Worm (Caenorhabditis elegans) whole organism, L1 larva: ENCODE measurements around the gene pal-1.
A peak's percentile ranks its signal among the peaks of the same experiment; 100 is the strongest.

ENCODE experiments used
- C34B4.2 ChIP-seq: sonication (generic microtip); optimal IDR thresholded peaks from 2 replicates; lab custom pipeline; 2017; ENCODE audit warnings: mild to moderate bottlenecking, missing genetic modification characterization, missing compliant biosample characterization
- F16B12.6 ChIP-seq: fragments of 150-350 bp; optimal IDR thresholded peaks from 2 replicates; lab custom pipeline; 2014; ENCODE audit warnings: missing biosample characterization, missing genetic modification characterization
- alr-1 ChIP-seq: fragments of 200-800 bp; sonication (Bioruptor generic); optimal IDR thresholded peaks from 2 replicates; lab custom pipeline; 2018; ENCODE audit warnings: borderline replicate concordance, mild to moderate bottlenecking, missing genetic modification characterization, missing compliant biosample characterization
- aly-2 ChIP-seq: fragments of 150-350 bp; optimal IDR thresholded peaks from 2 replicates; lab custom pipeline; 2014; ENCODE audit warnings: missing biosample characterization, missing genetic modification characterization
- ama-1 ChIP-seq: fragments of 150-350 bp; optimal IDR thresholded peaks from 2 replicates; lab custom pipeline; 2014
- ceh-63 ChIP-seq: fragments of 200-800 bp; sonication (Bioruptor generic); optimal IDR thresholded peaks from 2 replicates; lab custom pipeline; 2018; ENCODE audit warnings: mild to moderate bottlenecking, missing genetic modification characterization, missing compliant biosample characterization
- ceh-82 ChIP-seq, 3 experiments: fragments of 150-350 bp in 1 of 3; sonication (generic microtip) in 2 of 3; optimal IDR thresholded peaks; 2 replicates each; lab custom pipeline; 2014 to 2017; ENCODE audit warnings: missing biosample characterization in 3 of 3, missing genetic modification characterization in 3 of 3
- ces-1 ChIP-seq: fragments of 150-350 bp; optimal IDR thresholded peaks from 2 replicates; lab custom pipeline; 2014; ENCODE audit warnings: missing biosample characterization, missing genetic modification reagents, missing genetic modification characterization
- dpl-1 ChIP-seq, 3 experiments: fragments of 150-350 bp in 2 of 3; sonication (generic microtip) in 1 of 3; optimal IDR thresholded peaks; 2 replicates each; lab custom pipeline; 2014 to 2017; ENCODE audit warnings: missing biosample characterization in 3 of 3, missing genetic modification characterization in 3 of 3, missing genetic modification reagents in 3 of 3
- dsc-1 ChIP-seq: sonication (generic microtip); optimal IDR thresholded peaks from 2 replicates; lab custom pipeline; 2016; ENCODE audit warnings: mild to moderate bottlenecking, missing genetic modification characterization, missing compliant biosample characterization
- fkh-10 ChIP-seq: sonication (generic microtip); optimal IDR thresholded peaks from 2 replicates; lab custom pipeline; 2017; ENCODE audit warnings: missing biosample characterization, missing genetic modification reagents, missing genetic modification characterization
- fkh-4 ChIP-seq: sonication (generic microtip); optimal IDR thresholded peaks from 2 replicates; lab custom pipeline; 2016; ENCODE audit warnings: missing compliant biosample characterization, missing genetic modification characterization, borderline replicate concordance
- grh-1 ChIP-seq: fragments of 200-800 bp; sonication (Bioruptor generic); IDR thresholded peaks from 2 replicates; pipeline ENCODE4 v1.3.6; 2022; ENCODE audit warnings: missing genetic modification reagents, missing genetic modification characterization, missing compliant biosample characterization
- isw-1 ChIP-seq: fragments of 200-800 bp; sonication (Bioruptor generic); IDR thresholded peaks from 2 replicates; pipeline ENCODE4 v1.3.6; 2022; ENCODE audit warnings: missing genetic modification characterization, missing compliant biosample characterization
- jun-1 ChIP-seq: fragments of 150-350 bp; optimal IDR thresholded peaks from 2 replicates; lab custom pipeline; 2014; ENCODE audit warnings: missing biosample characterization, missing genetic modification reagents, missing genetic modification characterization
- lin-13 ChIP-seq: fragments of 150-350 bp; optimal IDR thresholded peaks from 2 replicates; lab custom pipeline; 2014; ENCODE audit warnings: missing biosample characterization, missing genetic modification reagents, missing genetic modification characterization
- lin-15B ChIP-seq: fragments of 150-350 bp; sonication (generic microtip); optimal IDR thresholded peaks from 3 replicates; lab custom pipeline; 2014; ENCODE audit warnings: missing biosample characterization, missing genetic modification characterization
- lsy-2 ChIP-seq, 2 experiments: fragments of 150-350 bp; optimal IDR thresholded peaks; 2 replicates each; lab custom pipeline; 2014; ENCODE audit warnings: missing biosample characterization in 2 of 2, missing genetic modification characterization in 2 of 2
- mef-2 ChIP-seq: fragments of 150-350 bp; optimal IDR thresholded peaks from 2 replicates; lab custom pipeline; 2014; ENCODE audit warnings: missing biosample characterization, missing genetic modification characterization
- nhr-11 ChIP-seq: fragments of 150-350 bp; optimal IDR thresholded peaks from 2 replicates; lab custom pipeline; 2014; ENCODE audit warnings: missing biosample characterization, missing genetic modification characterization
- nhr-19 ChIP-seq: fragments of 200-800 bp; sonication (Bioruptor generic); conservative IDR thresholded peaks from 2 replicates; pipeline ENCODE4 v1.3.6; 2022; ENCODE audit warnings: missing genetic modification characterization, missing compliant biosample characterization
- nhr-237 ChIP-seq: fragments of 150-350 bp; optimal IDR thresholded peaks from 2 replicates; lab custom pipeline; 2014; ENCODE audit warnings: missing biosample characterization, missing genetic modification characterization
- nhr-28 ChIP-seq: fragments of 150-350 bp; optimal IDR thresholded peaks from 2 replicates; lab custom pipeline; 2014; ENCODE audit warnings: missing biosample characterization, missing genetic modification characterization
- nhr-71 ChIP-seq: sonication (generic microtip); optimal IDR thresholded peaks from 2 replicates; lab custom pipeline; 2016; ENCODE audit warnings: mild to moderate bottlenecking, missing genetic modification characterization, moderate library complexity, missing compliant biosample characterization
- nhr-77 ChIP-seq: fragments of 150-350 bp; optimal IDR thresholded peaks from 2 replicates; lab custom pipeline; 2014; ENCODE audit warnings: missing biosample characterization, missing genetic modification characterization
- nhr-84 ChIP-seq: sonication (generic microtip); optimal IDR thresholded peaks from 2 replicates; lab custom pipeline; 2017; ENCODE audit warnings: missing biosample characterization, missing genetic modification characterization
- pax-3 ChIP-seq: fragments of 200-800 bp; sonication (Bioruptor generic); optimal IDR thresholded peaks from 2 replicates; lab custom pipeline; 2018; ENCODE audit warnings: mild to moderate bottlenecking, missing genetic modification characterization, moderate library complexity, missing compliant biosample characterization
- rnt-1 ChIP-seq: sonication (generic microtip); optimal IDR thresholded peaks from 2 replicates; lab custom pipeline; 2016; ENCODE audit warnings: mild to moderate bottlenecking, missing genetic modification characterization, moderate library complexity, missing compliant biosample characterization
- skn-1 ChIP-seq: fragments of 150-350 bp; optimal IDR thresholded peaks from 2 replicates; lab custom pipeline; 2014; ENCODE audit warnings: missing biosample characterization, missing genetic modification characterization
- snpc-4 ChIP-seq: fragments of 150-350 bp; optimal IDR thresholded peaks from 2 replicates; lab custom pipeline; 2014; ENCODE audit warnings: missing biosample characterization, missing genetic modification characterization
- snu-23 ChIP-seq: sonication (generic microtip); optimal IDR thresholded peaks from 2 replicates; lab custom pipeline; 2016; ENCODE audit warnings: missing genetic modification characterization, missing compliant biosample characterization
- sox-4 ChIP-seq: sonication (generic microtip); optimal IDR thresholded peaks from 2 replicates; lab custom pipeline; 2016; ENCODE audit warnings: missing genetic modification characterization, missing compliant biosample characterization
- sptf-1 ChIP-seq: fragments of 150-350 bp; optimal IDR thresholded peaks from 2 replicates; lab custom pipeline; 2014; ENCODE audit warnings: missing biosample characterization, missing genetic modification characterization
- sup-37 ChIP-seq: fragments of 200-800 bp; sonication (Bioruptor generic); optimal IDR thresholded peaks from 2 replicates; lab custom pipeline; 2018; ENCODE audit warnings: mild to moderate bottlenecking, missing genetic modification characterization, missing compliant biosample characterization
- tbx-2 ChIP-seq: sonication (generic microtip); optimal IDR thresholded peaks from 2 replicates; lab custom pipeline; 2016; ENCODE audit warnings: missing genetic modification characterization, missing compliant biosample characterization
- unc-130 ChIP-seq: fragments of 150-350 bp; optimal IDR thresholded peaks from 2 replicates; lab custom pipeline; 2017; ENCODE audit warnings: missing biosample characterization, missing genetic modification characterization, inconsistent platforms
- unc-30 ChIP-seq: sonication (generic microtip); optimal IDR thresholded peaks from 2 replicates; lab custom pipeline; 2017; ENCODE audit warnings: missing biosample characterization, missing genetic modification characterization
- unc-62 ChIP-seq: fragments of 150-350 bp; optimal IDR thresholded peaks from 2 replicates; lab custom pipeline; 2014; ENCODE audit warnings: missing biosample characterization, missing genetic modification reagents, missing genetic modification characterization
- xbp-1 ChIP-seq: sonication (generic microtip); optimal IDR thresholded peaks from 2 replicates; lab custom pipeline; 2016; ENCODE audit warnings: missing genetic modification characterization, missing compliant biosample characterization
- zip-4 ChIP-seq: fragments of 200-800 bp; sonication (Bioruptor generic); optimal IDR thresholded peaks from 2 replicates; lab custom pipeline; 2018; ENCODE audit warnings: mild to moderate bottlenecking, missing genetic modification characterization, moderate library complexity, missing compliant biosample characterization
- ztf-11 ChIP-seq, 2 experiments: sonication (generic microtip); optimal IDR thresholded peaks; 2 replicates each; lab custom pipeline; 2016 to 2017; ENCODE audit warnings: missing genetic modification characterization in 2 of 2, missing biosample characterization in 1 of 2, missing compliant biosample characterization in 1 of 2

pal-1 gene

ce11 chrIII:4849739-4850138 lies 40.4 kb upstream of the pal-1 start, which contains the start of gene nonu-1 (continued):
- TF ChIP-seq dsc-1 (tag; lab: Kevin White, UChicago) (no peak), ceh-63 (no peak), ces-1 (GFP tag; lab: Kevin White, UChicago) (no peak), lin-13 (GFP tag; lab: Kevin White, UChicago) (no peak), tbx-2 (tag; lab: Kevin White, UChicago) (no peak), F16B12.6 (tag; lab: Kevin White, UChicago) (no peak), sox-4 (tag; lab: Kevin White, UChicago) (no peak), fkh-10 (GFP tag; lab: Kevin White, UChicago) (no peak), pax-3 (tag; lab: Kevin White, UChicago) (no peak), mef-2 (tag; lab: Kevin White, UChicago) (no peak), unc-30 (tag; lab: Kevin White, UChicago) (no peak), fkh-4 (tag; lab: Kevin White, UChicago) (peak; percentile 0), ama-1 (lab: Kevin White, UChicago) (no peak), sup-37 (GFP tag; lab: Kevin White, UChicago) (no peak), zip-4 (GFP tag; lab: Kevin White, UChicago) (no peak), nhr-71 (tag; lab: Kevin White, UChicago) (no peak), dpl-1 (GFP tag; optimal IDR thresholded peaks at IDR 0.05; lab: Kevin White, UChicago) (no peak), nhr-237 (tag; lab: Kevin White, UChicago) (no peak), snpc-4 (no peak), rnt-1 (tag; lab: Kevin White, UChicago) (peak; percentile 13), skn-1 (tag; lab: Kevin White, UChicago) (no peak), nhr-77 (no peak), alr-1 (tag; lab: Kevin White, UChicago) (peak; percentile 8), nhr-19 (no peak), xbp-1 (no peak), C34B4.2 (tag; lab: Kevin White, UChicago) (no peak), sptf-1 (tag; lab: Kevin White, UChicago) (no peak), nhr-11 (tag; lab: Kevin White, UChicago) (no peak), lsy-2 (tag; optimal IDR thresholded peaks at IDR 0.05; lab: Kevin White, UChicago) (no peak)

- no peak for TF ChIP-seq snu-23 (GFP tag; lab: Kevin White, UChicago)
- no peak for TF ChIP-seq nhr-84
- no peak for TF ChIP-seq mef-2 (tag; lab: Kevin White, UChicago)
- no peak for TF ChIP-seq nhr-28
- TF ChIP-seq ama-1 (lab: Kevin White, UChicago) = no peak
- TF ChIP-seq lin-13 (GFP tag; lab: Kevin White, UChicago) = no peak
- no peak for TF ChIP-seq aly-2 (tag; lab: Kevin White, UChicago)
- no peak for TF ChIP-seq C34B4.2 (tag; lab: Kevin White, UChicago)
- no peak for TF ChIP-seq ceh-82 (tag; optimal IDR thresholded peaks at IDR 0.05; lab: Kevin White, UChicago)
- no peak for TF ChIP-seq grh-1 (GFP tag; lab: Robert Waterston, UW)
- TF ChIP-seq ztf-11 (tag; optimal IDR thresholded peaks at IDR 0.05; lab: Kevin White, UChicago) = no peak
- TF ChIP-seq isw-1 = no peak
- no peak for TF ChIP-seq nhr-71 (tag; lab: Kevin White, UChicago)
- no peak for TF ChIP-seq unc-62 (GFP tag; lab: Kevin White, UChicago)
- no peak for TF ChIP-seq nhr-19
- no peak for TF ChIP-seq pax-3 (tag; lab: Kevin White, UChicago)
- no peak for TF ChIP-seq tbx-2 (tag; lab: Kevin White, UChicago)
- TF ChIP-seq jun-1 = no peak
- no peak for TF ChIP-seq lin-15B (tag; lab: Kevin White, UChicago)
- no peak for TF ChIP-seq unc-130 (tag; lab: Kevin White, UChicago)
Measured at ce11 chrIII:4844327-4844726, 35.0 kb upstream of the pal-1 start, which contains the start of the genes clec-157 and fkh-5. TSS of gene clec-157 (minus strand) at chrIII:4844427. TSS of gene fkh-5 (plus strand) at chrIII:4844662.
